Fruit fly (Drosophila melanogaster) S2 (cell line): ENCODE results near the gene CSN6.

Experiments
- CG8478 ChIP-seq: fragments of >200 bp; optimal IDR thresholded peaks from 2 replicates; lab custom pipeline; 2018
- CTCF ChIP-seq, 2 experiments: fragments of >200 bp; optimal IDR thresholded peaks; 2 replicates each; lab custom pipeline; 2018

dm6 chr3R:22584582-22584981 is 4.0 kb downstream of the CSN6 start, which contains the start of the genes CG33107 and CG6937:
- TF ChIP-seq CG8478 (lab: Kevin White, UChicago): no peak
- peak in 1 of 2 experiments; percentile 4 for TF ChIP-seq CTCF (optimal IDR thresholded peaks at IDR 0.05; lab: Kevin White, UChicago)
